Fruit fly (Drosophila melanogaster): ENCODE measurements around the gene CG3823.

The CG3823 gene

DNA sequence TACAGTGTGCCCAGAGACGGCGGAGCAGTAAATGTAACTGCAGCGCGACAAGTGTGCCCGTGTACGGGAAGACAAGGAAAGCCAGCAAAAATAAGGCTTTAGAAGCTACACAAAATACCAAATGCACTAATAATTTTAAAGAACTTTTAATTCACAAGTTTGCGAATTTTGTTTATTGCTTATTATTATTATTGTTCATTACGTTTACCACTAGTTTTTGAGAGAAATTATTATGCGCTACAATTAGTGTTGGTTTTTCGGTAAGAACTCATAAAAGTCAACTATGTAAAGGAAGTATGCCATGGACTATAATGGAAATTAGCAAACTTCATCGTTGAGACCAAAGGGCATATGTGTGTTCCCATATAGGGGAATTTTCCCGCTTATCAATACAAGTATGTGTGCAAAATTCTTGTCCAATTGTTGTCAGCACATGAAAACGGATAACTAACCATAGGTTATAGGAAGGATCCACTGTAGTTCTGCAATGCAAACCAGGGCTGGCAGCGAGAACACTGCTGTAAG, 36.5 kb upstream of the CG3823 start, which contains the start of gene schlank (continued):
- TF ChIP-seq CG2875 (GFP tag; optimal IDR thresholded peaks at IDR 0.05) (no peak), CG14014 (GFP tag; IDR thresholded peaks at IDR 0.05) (peak; percentile 74), Dll (GFP tag; IDR thresholded peaks at IDR 0.05; ENCODE audit: partially characterized antibody) (no peak), sr (GFP tag; IDR thresholded peaks at IDR 0.05) (no peak), Hr3 (GFP tag; optimal IDR thresholded peaks at IDR 0.05) (peak; percentile 41), mirr (GFP tag; optimal IDR thresholded peaks at IDR 0.05) (peak; percentile 30), jing (GFP tag; optimal IDR thresholded peaks at IDR 0.05) (peak; percentile 14), Hey (tag; optimal IDR thresholded peaks at IDR 0.05) (no peak), Fer2 (tag; optimal IDR thresholded peaks at IDR 0.05) (no peak), CG1792 (GFP tag; optimal IDR thresholded peaks at IDR 0.05) (no peak), salm (tag; optimal IDR thresholded peaks at IDR 0.05) (no peak), bbx (GFP tag; IDR thresholded peaks at IDR 0.05; ENCODE audit: partially characterized antibody) (no peak), E2f2 (GFP tag; IDR thresholded peaks at IDR 0.05) (peak; percentile 39; the same call in 1 of the 2 replicates), CG7556 (GFP tag; optimal IDR thresholded peaks at IDR 0.05) (peak; percentile 16), CG2199 (GFP tag; IDR thresholded peaks at IDR 0.05) (no peak), NfI (GFP tag; optimal IDR thresholded peaks at IDR 0.05) (peak; percentile 50), CG7928 (GFP tag; optimal IDR thresholded peaks at IDR 0.05) (peak; percentile 85), CoRest (tag; optimal IDR thresholded peaks at IDR 0.05) (peak; percentile 68), sqz (GFP tag; optimal IDR thresholded peaks at IDR 0.05) (no peak), vfl (GFP tag; optimal IDR thresholded peaks at IDR 0.05) (peak; percentile 51), CG30403 (GFP tag; optimal IDR thresholded peaks at IDR 0.05) (peak; percentile 62), wek (GFP tag; optimal IDR thresholded peaks at IDR 0.05) (no peak), C15 (GFP tag; IDR thresholded peaks at IDR 0.05) (no peak), Dip2 (GFP tag; IDR thresholded peaks at IDR 0.05) (no peak), CG16813 (GFP tag; IDR thresholded peaks at IDR 0.05; ENCODE audit: partially characterized antibody) (no peak), Hr78 (GFP tag; optimal IDR thresholded peaks at IDR 0.05) (no peak), CG9817 (tag; optimal IDR thresholded peaks at IDR 0.05) (no peak), run (tag; optimal IDR thresholded peaks at IDR 0.05) (no peak), Ada2b (GFP tag; IDR thresholded peaks at IDR 0.05) (peak; percentile 56), CG11398 (GFP tag; optimal IDR thresholded peaks at IDR 0.05) (peak; percentile 30), NFAT (GFP tag; IDR thresholded peaks at IDR 0.05) (peak; percentile 61)

DNA sequence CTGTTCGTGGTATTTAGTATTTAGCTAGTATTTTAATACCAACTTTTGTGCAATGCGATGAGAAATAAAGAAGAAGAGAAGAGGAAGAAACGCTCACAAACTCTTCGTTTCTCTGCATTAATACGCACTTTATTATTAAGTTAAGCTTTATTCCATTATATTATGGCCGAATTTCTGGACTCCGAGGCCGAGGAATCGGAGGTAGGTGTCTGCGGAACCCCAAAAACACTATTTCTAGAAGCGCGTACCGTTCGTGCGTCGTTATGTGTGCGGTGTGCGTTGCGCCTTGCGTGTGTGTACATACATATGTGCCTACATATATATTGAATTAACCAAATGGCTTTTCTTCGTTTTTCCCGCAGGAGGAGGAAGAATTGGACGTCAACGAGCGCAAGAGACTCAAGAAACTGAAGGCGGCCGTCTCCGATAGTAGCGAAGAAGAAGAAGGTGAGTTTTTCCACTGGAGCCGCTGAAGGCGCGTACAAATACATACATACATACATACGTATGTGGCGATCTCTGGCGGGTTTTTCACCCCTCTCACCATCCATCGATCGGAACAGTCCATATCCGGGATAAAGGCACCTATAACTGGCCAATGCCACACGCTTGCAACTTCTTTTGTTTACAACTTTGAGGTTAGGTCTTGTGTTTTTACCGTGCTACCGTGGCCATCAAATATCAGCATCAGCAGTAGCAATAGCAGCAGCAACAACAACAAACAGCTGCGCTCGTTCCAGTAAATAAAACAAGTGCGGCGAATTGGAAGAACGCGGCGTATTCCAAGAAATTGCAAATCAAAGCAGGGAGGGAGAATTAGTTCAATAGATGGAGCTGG, 35.8 kb upstream of the CG3823 start, which contains the start of gene Spt6:
Spt6 (plus strand) TSS at position 53 of the 838 bp plus-strand sequence.
- TF ChIP-seq CG18262 (tag; optimal IDR thresholded peaks at IDR 0.05): no peak
- TF ChIP-seq H15 (GFP tag; IDR thresholded peaks at IDR 0.05): no peak
- TF ChIP-seq CG1792 (GFP tag; optimal IDR thresholded peaks at IDR 0.05): no peak
- no peak for TF ChIP-seq CG6765 (GFP tag; optimal IDR thresholded peaks at IDR 0.05)
- TF ChIP-seq NK7.1 (GFP tag; optimal IDR thresholded peaks at IDR 0.05): no peak
- TF ChIP-seq prd (optimal IDR thresholded peaks at IDR 0.05): no peak
- no peak for TF ChIP-seq prd (GFP tag; IDR thresholded peaks at IDR 0.05)
- no peak for TF ChIP-seq CG2199 (GFP tag; IDR thresholded peaks at IDR 0.05)
- no peak for TF ChIP-seq CG10979 (tag; optimal IDR thresholded peaks at IDR 0.05)
- TF ChIP-seq CG17385 (GFP tag; optimal IDR thresholded peaks at IDR 0.05): peak; percentile 96
- no peak for TF ChIP-seq B-H1 (GFP tag; IDR thresholded peaks at IDR 0.05)
- TF ChIP-seq CG4360 (GFP tag; IDR thresholded peaks at IDR 0.05): peak; percentile 78
- no peak for TF ChIP-seq dm (GFP tag; optimal IDR thresholded peaks at IDR 0.05)
- TF ChIP-seq Abd-B (GFP tag; optimal IDR thresholded peaks at IDR 0.05): no peak
- no peak for TF ChIP-seq Tbp (GFP tag; optimal IDR thresholded peaks at IDR 0.05)
- TF ChIP-seq corto (GFP tag; optimal IDR thresholded peaks at IDR 0.05): peak; percentile 12
- peak; percentile 70 for TF ChIP-seq YL-1 (GFP tag; optimal IDR thresholded peaks at IDR 0.05)
- no peak for TF ChIP-seq CG8478 (optimal IDR thresholded peaks at IDR 0.05)
- TF ChIP-seq hth (optimal IDR thresholded peaks at IDR 0.05): no peak
- TF ChIP-seq CG13894 (tag; optimal IDR thresholded peaks at IDR 0.05): no peak
- TF ChIP-seq vvl (GFP tag; IDR thresholded peaks at IDR 0.05): no peak
- TF ChIP-seq CG12236 (GFP tag; optimal IDR thresholded peaks at IDR 0.05): no peak

Data from whole organism, embryonic.